Worm (Caenorhabditis elegans): ENCODE data around the gene dot-1.2.

- TF ChIP-seq hmbx-1 (tag; optimal IDR thresholded peaks at IDR 0.05) (no peak), ama-1 (optimal IDR thresholded peaks at IDR 0.05) (no peak), ets-7 (tag; optimal IDR thresholded peaks at IDR 0.05) (no peak), hnd-1 (tag; optimal IDR thresholded peaks at IDR 0.05) (no peak), B0310.2 (tag; optimal IDR thresholded peaks at IDR 0.05) (no peak), flt-1 (GFP tag; IDR thresholded peaks at IDR 0.05) (no peak), aly-1 (tag; optimal IDR thresholded peaks at IDR 0.05) (no peak), sea-1 (GFP tag; conservative IDR thresholded peaks at IDR 0.05) (no peak), scrt-1 (GFP tag; IDR thresholded peaks at IDR 0.05) (no peak), tbx-37 (GFP tag; conservative IDR thresholded peaks at IDR 0.05) (no peak)
Observed at ce11 chrX:11863307-11863706, 5.9 kb downstream of the dot-1.2 start, which contains the start of gene F54F7.10.

Data from whole organism, early embryonic.